Worm (Caenorhabditis elegans) whole organism, L4 larva: ENCODE data around the gene noca-1.
A peak's percentile ranks its signal among the peaks of the same experiment; 100 is the strongest.

ENCODE experiments used
- F10B5.3 ChIP-seq: sonication (generic microtip); optimal IDR thresholded peaks from 2 replicates; lab custom pipeline; 2016; ENCODE audit warnings: mild to moderate bottlenecking, missing genetic modification characterization, missing compliant biosample characterization
- T20F7.1 ChIP-seq: fragments of 200-800 bp; sonication (Bioruptor generic); optimal IDR thresholded peaks from 2 replicates; lab custom pipeline; 2018; ENCODE audit warnings: mild to moderate bottlenecking, missing genetic modification characterization, missing compliant biosample characterization
- T26A8.4 ChIP-seq: fragments of 200-800 bp; sonication (Bioruptor generic); IDR thresholded peaks from 2 replicates; pipeline ENCODE4 v1.3.6; 2022; ENCODE audit warnings: missing genetic modification characterization, missing compliant biosample characterization
- aha-1 ChIP-seq: fragments of 150-350 bp; peaks from one replicate; lab custom pipeline; 2014; ENCODE audit warnings: missing biosample characterization, missing genetic modification characterization
- ama-1 ChIP-seq: fragments of 150-350 bp; optimal IDR thresholded peaks from 2 replicates; lab custom pipeline; 2014; ENCODE audit warnings: inconsistent platforms, mixed read lengths
- arid-1 ChIP-seq: fragments of 200-800 bp; sonication (Bioruptor generic); conservative IDR thresholded peaks from 2 replicates; pipeline ENCODE4 v1.3.6; 2022; ENCODE audit warnings: missing genetic modification reagents, missing genetic modification characterization, missing compliant biosample characterization
- ceh-20 ChIP-seq: fragments of 200-800 bp; sonication (Bioruptor generic); IDR thresholded peaks from 2 replicates; pipeline ENCODE4 v1.3.6; 2022; ENCODE audit warnings: missing genetic modification reagents, missing genetic modification characterization, missing compliant biosample characterization
- ceh-32 ChIP-seq: sonication (generic microtip); optimal IDR thresholded peaks from 2 replicates; lab custom pipeline; 2016; ENCODE audit warnings: mild to moderate bottlenecking, missing genetic modification characterization, missing compliant biosample characterization; ENCODE audit not compliant: poor library complexity
- ceh-82 ChIP-seq: sonication (generic microtip); optimal IDR thresholded peaks from 2 replicates; lab custom pipeline; 2017; ENCODE audit warnings: missing biosample characterization, missing genetic modification characterization
- ctbp-1 ChIP-seq: fragments of 200-800 bp; sonication (Bioruptor generic); IDR thresholded peaks from 2 replicates; pipeline ENCODE4 v1.3.6; 2022; ENCODE audit warnings: missing genetic modification reagents, missing genetic modification characterization, missing compliant biosample characterization
- daf-16 ChIP-seq, 3 experiments: sonication (generic microtip); optimal IDR thresholded peaks; 2 replicates each; lab custom pipeline; 2016 to 2017; ENCODE audit warnings: missing genetic modification characterization in 3 of 3, missing genetic modification reagents in 3 of 3, mild to moderate bottlenecking in 2 of 3, missing compliant biosample characterization in 2 of 3, missing biosample characterization in 1 of 3, moderate library complexity in 1 of 3
- dmd-8 ChIP-seq: fragments of 200-800 bp; sonication (Bioruptor generic); IDR thresholded peaks from 2 replicates; pipeline ENCODE4 v1.3.6; 2022; ENCODE audit warnings: missing genetic modification characterization, missing compliant biosample characterization
- dpl-1 ChIP-seq: fragments of 150-350 bp; optimal IDR thresholded peaks from 2 replicates; lab custom pipeline; 2014; ENCODE audit warnings: missing biosample characterization, missing genetic modification reagents, missing genetic modification characterization
- fos-1 ChIP-seq: fragments of 150-350 bp; optimal IDR thresholded peaks from 2 replicates; lab custom pipeline; 2014; ENCODE audit warnings: missing biosample characterization, missing genetic modification characterization
- gei-8 ChIP-seq: fragments of 200-800 bp; sonication (Bioruptor generic); optimal IDR thresholded peaks from 2 replicates; lab custom pipeline; 2018; ENCODE audit warnings: mild to moderate bottlenecking, missing genetic modification characterization, missing compliant biosample characterization
- hlh-11 ChIP-seq: fragments of 200-800 bp; sonication (Bioruptor generic); optimal IDR thresholded peaks from 2 replicates; lab custom pipeline; 2018; ENCODE audit warnings: mild to moderate bottlenecking, missing genetic modification characterization, missing compliant biosample characterization
- hlh-30 ChIP-seq: sonication (generic microtip); optimal IDR thresholded peaks from 2 replicates; lab custom pipeline; 2017; ENCODE audit warnings: antibody characterized with exemption, mild to moderate bottlenecking, missing genetic modification characterization, missing compliant biosample characterization; ENCODE audit not compliant: insufficient read depth
- lim-7 ChIP-seq: fragments of 200-800 bp; sonication (Bioruptor generic); IDR thresholded peaks from 2 replicates; pipeline ENCODE4 v1.3.6; 2022; ENCODE audit warnings: missing genetic modification characterization, missing compliant biosample characterization
- lin-1 ChIP-seq: fragments of 200-800 bp; sonication (Bioruptor generic); IDR thresholded peaks from 2 replicates; pipeline ENCODE4 v1.3.6; 2022; ENCODE audit warnings: missing genetic modification reagents, missing genetic modification characterization, missing compliant biosample characterization
- lin-15B ChIP-seq: fragments of 150-350 bp; sonication (generic microtip); optimal IDR thresholded peaks from 3 replicates; lab custom pipeline; 2014; ENCODE audit warnings: missing biosample characterization, missing genetic modification characterization
- lin-39 ChIP-seq: fragments of 150-350 bp; optimal IDR thresholded peaks from 2 replicates; lab custom pipeline; 2014; ENCODE audit warnings: missing biosample characterization, missing genetic modification reagents, missing genetic modification characterization
- madf-5 ChIP-seq, 2 experiments: fragments of 200-800 bp; sonication (Bioruptor generic); IDR thresholded peaks; 2 replicates each; pipeline ENCODE4 v1.3.6; 2022; ENCODE audit warnings: missing compliant biosample characterization in 2 of 2, missing genetic modification characterization in 2 of 2
- mep-1 ChIP-seq: fragments of 150-350 bp; sonication (generic microtip); optimal IDR thresholded peaks from 3 replicates; lab custom pipeline; 2014; ENCODE audit warnings: missing biosample characterization, missing genetic modification characterization
- mes-2 ChIP-seq: sonication (generic microtip); optimal IDR thresholded peaks from 2 replicates; lab custom pipeline; 2016; ENCODE audit warnings: missing genotype, mild to moderate bottlenecking, missing genetic modification characterization, missing compliant biosample characterization; ENCODE audit not compliant: poor library complexity, severe bottlenecking
- nhr-10 ChIP-seq: fragments of 150-350 bp; optimal IDR thresholded peaks from 2 replicates; lab custom pipeline; 2014; ENCODE audit warnings: missing biosample characterization, missing genetic modification characterization
- nhr-11 ChIP-seq: fragments of 150-350 bp; optimal IDR thresholded peaks from 2 replicates; lab custom pipeline; 2014; ENCODE audit warnings: missing biosample characterization, missing genetic modification characterization
- nhr-111 ChIP-seq: fragments of 200-800 bp; sonication (Bioruptor generic); optimal IDR thresholded peaks from 2 replicates; lab custom pipeline; 2018; ENCODE audit warnings: mild to moderate bottlenecking, missing genetic modification characterization, missing compliant biosample characterization
- nhr-25 ChIP-seq: sonication (generic microtip); optimal IDR thresholded peaks from 2 replicates; lab custom pipeline; 2017; ENCODE audit warnings: missing genetic modification characterization, mild to moderate bottlenecking, missing compliant biosample characterization, antibody characterized with exemption, moderate library complexity, borderline replicate concordance; ENCODE audit not compliant: insufficient read depth
- nhr-42 ChIP-seq: fragments of 200-800 bp; sonication (Bioruptor generic); IDR thresholded peaks from 2 replicates; pipeline ENCODE4 v1.3.6; 2022; ENCODE audit warnings: missing genetic modification characterization, missing compliant biosample characterization
- nhr-6 ChIP-seq: fragments of 150-350 bp; optimal IDR thresholded peaks from 2 replicates; lab custom pipeline; 2014; ENCODE audit warnings: missing biosample characterization, missing genetic modification characterization
- pqm-1 ChIP-seq: sonication (generic microtip); optimal IDR thresholded peaks from 2 replicates; lab custom pipeline; 2017; ENCODE audit warnings: missing biosample characterization, missing genetic modification characterization
- sdz-12 ChIP-seq: fragments of 200-800 bp; sonication (Bioruptor generic); optimal IDR thresholded peaks from 2 replicates; lab custom pipeline; 2018; ENCODE audit warnings: mild to moderate bottlenecking, missing genetic modification characterization, missing compliant biosample characterization
- set-16 ChIP-seq: fragments of 200-800 bp; sonication (Bioruptor generic); IDR thresholded peaks from 2 replicates; pipeline ENCODE4 v1.3.6; 2022; ENCODE audit warnings: missing genetic modification reagents, missing genetic modification characterization, missing compliant biosample characterization
- skn-1 ChIP-seq: fragments of 150-350 bp; optimal IDR thresholded peaks from 2 replicates; lab custom pipeline; 2014; ENCODE audit warnings: missing biosample characterization, missing genetic modification characterization
- snpc-1.2 ChIP-seq: fragments of 200-800 bp; sonication (Bioruptor generic); IDR thresholded peaks from 2 replicates; pipeline ENCODE4 v1.3.6; 2022; ENCODE audit warnings: missing genetic modification reagents, missing genetic modification characterization, missing compliant biosample characterization
- snpc-4 ChIP-seq: fragments of 150-350 bp; optimal IDR thresholded peaks from 2 replicates; lab custom pipeline; 2014; ENCODE audit warnings: missing biosample characterization, missing genetic modification characterization
- spr-1 ChIP-seq: sonication (generic microtip); optimal IDR thresholded peaks from 2 replicates; lab custom pipeline; 2016; ENCODE audit warnings: mild to moderate bottlenecking, missing genetic modification characterization, missing compliant biosample characterization
- unc-39 ChIP-seq: sonication (generic microtip); optimal IDR thresholded peaks from 2 replicates; lab custom pipeline; 2017; ENCODE audit warnings: missing biosample characterization, missing genetic modification characterization
- unc-62 ChIP-seq, 3 experiments: fragments of 150-350 bp in 1 of 3; sonication (generic microtip); optimal IDR thresholded peaks in 2 of 3; peaks in 1 of 3; 1 replicate in 1 of 3; 2 replicates in 2 of 3; lab custom pipeline; 2014 to 2017; ENCODE audit warnings: missing biosample characterization in 3 of 3, missing genetic modification characterization in 3 of 3, missing genetic modification reagents in 3 of 3, missing genotype in 1 of 3
- zag-1 ChIP-seq: fragments of 150-350 bp; optimal IDR thresholded peaks from 2 replicates; lab custom pipeline; 2014; ENCODE audit warnings: missing biosample characterization, missing genetic modification characterization
- zfp-3 ChIP-seq: fragments of 200-800 bp; sonication (Bioruptor generic); conservative IDR thresholded peaks from 2 replicates; pipeline ENCODE4 v1.3.6; 2022; ENCODE audit warnings: missing genetic modification reagents, missing genetic modification characterization, missing compliant biosample characterization
- zip-2 ChIP-seq: fragments of 150-350 bp; optimal IDR thresholded peaks from 2 replicates; lab custom pipeline; 2014; ENCODE audit warnings: missing biosample characterization, missing genetic modification characterization
- ztf-11 ChIP-seq: fragments of 150-350 bp; optimal IDR thresholded peaks from 2 replicates; lab custom pipeline; 2014; ENCODE audit warnings: missing biosample characterization, missing genetic modification characterization
- ztf-7 ChIP-seq: fragments of 150-350 bp; optimal IDR thresholded peaks from 2 replicates; lab custom pipeline; 2014; ENCODE audit warnings: missing biosample characterization, missing genetic modification characterization

noca-1 gene

DNA sequence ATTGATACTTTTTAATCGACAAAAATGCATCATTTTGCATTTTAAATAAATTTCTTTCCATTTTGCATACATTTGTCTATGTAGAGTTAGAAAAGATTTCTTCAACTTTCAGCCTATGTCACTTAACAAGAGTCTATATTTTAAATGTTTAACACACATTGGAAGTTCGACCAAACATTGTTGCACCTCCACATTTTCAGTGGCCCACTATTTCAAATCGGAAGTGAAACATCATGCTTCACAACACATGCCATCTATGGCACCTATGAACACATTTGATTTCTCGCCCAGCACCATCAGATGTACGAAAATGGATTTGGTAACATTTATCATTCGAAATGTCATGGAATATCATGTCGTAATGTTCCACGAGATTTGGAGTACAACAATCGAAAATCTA lies 14.0 kb upstream of the noca-1 start, which contains the start of gene dhc-3:
dhc-3 (plus strand) TSS at position 301 of the 400 bp plus-strand sequence.
- TF ChIP-seq F10B5.3 (no peak), unc-39 (tag; lab: Kevin White, UChicago) (no peak), T26A8.4 (no peak), nhr-111 (GFP tag; lab: Kevin White, UChicago) (no peak), lin-15B (no peak), sdz-12 (GFP tag; lab: Kevin White, UChicago) (no peak), gei-8 (GFP tag; lab: Kevin White, UChicago) (no peak), skn-1 (tag; lab: Kevin White, UChicago) (no peak), ceh-32 (tag; lab: Kevin White, UChicago) (no peak), ztf-11 (tag; lab: Kevin White, UChicago) (no peak), ctbp-1 (GFP tag; lab: Robert Waterston, UW) (no peak), nhr-25 (tag; lab: Kevin White, UChicago) (no peak), zag-1 (tag; lab: Kevin White, UChicago) (no peak), ama-1 (no peak)

DNA sequence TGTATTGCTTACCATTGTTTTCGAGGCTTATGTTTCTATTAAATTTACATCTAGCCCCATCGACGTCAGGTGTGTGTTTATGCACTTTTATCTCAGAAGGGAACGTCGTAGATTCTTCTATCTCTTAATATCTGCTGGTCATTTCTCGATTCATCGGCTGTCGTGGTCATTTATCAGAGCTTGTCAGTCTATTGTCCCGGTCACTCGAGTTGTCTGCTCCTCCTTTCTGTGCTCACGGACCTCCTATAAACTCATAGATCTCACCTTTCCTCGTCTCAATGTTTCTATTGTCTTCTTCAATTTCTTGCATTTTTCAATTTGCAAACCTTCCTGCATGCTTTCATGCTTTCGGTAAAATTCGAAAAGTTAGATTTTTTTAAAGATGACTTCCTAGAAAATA lies 1.5 kb downstream of the noca-1 start:
- no peak for TF ChIP-seq ztf-7 (tag; lab: Kevin White, UChicago)
- TF ChIP-seq spr-1 (tag; lab: Kevin White, UChicago): no peak
- no peak for TF ChIP-seq zip-2
- TF ChIP-seq nhr-11 (tag; lab: Kevin White, UChicago): no peak
- TF ChIP-seq pqm-1: no peak
- TF ChIP-seq nhr-10 (tag; lab: Kevin White, UChicago): no peak
- no peak for TF ChIP-seq ceh-20 (GFP tag; lab: Robert Waterston, UW)
- TF ChIP-seq gei-8 (GFP tag; lab: Kevin White, UChicago): no peak

- TF ChIP-seq unc-62 (GFP tag; optimal IDR thresholded peaks at IDR 0.05 in 1 of 2; lab: Kevin White, UChicago) (peak in 1 of 2 experiments; percentile 38), unc-62 (tag; optimal IDR thresholded peaks at IDR 0.05; lab: Kevin White, UChicago) (no peak), lin-1 (GFP tag; lab: Robert Waterston, UW) (no peak)
Measured at ce11 chrV:13157073-13157472, 4.4 kb downstream of the noca-1 start.

DNA sequence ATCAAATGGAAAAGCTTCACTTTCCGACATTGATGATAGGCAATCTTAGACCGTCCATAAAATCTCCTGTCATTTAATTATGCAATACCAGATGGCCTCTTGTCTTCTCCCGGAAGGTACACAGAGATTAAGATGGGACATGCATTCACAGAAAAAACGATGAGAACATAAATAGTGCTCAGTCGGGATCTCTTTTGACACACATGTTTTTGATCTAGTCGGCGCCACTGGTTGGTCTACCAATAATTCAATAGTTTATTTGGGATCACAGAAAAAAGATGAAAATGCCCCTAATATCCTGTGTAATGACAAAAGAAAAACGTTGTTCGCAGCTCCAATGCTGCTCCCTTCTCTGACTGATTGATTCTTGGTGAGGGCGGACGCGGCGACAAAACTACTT lies 8.3 kb downstream of the noca-1 start:
- TF ChIP-seq mep-1 (tag; lab: Kevin White, UChicago) (no peak), aha-1 (peak; percentile 60), fos-1 (tag; lab: Kevin White, UChicago) (no peak)

ce11 chrV:13162885-13163284 lies 10.2 kb downstream of the noca-1 start:
- peak; percentile 73 for TF ChIP-seq snpc-4 (tag; lab: Kevin White, UChicago)
- TF ChIP-seq dmd-8: no peak
- peak; percentile 6 for TF ChIP-seq mes-2 (tag; lab: Kevin White, UChicago)

DNA sequence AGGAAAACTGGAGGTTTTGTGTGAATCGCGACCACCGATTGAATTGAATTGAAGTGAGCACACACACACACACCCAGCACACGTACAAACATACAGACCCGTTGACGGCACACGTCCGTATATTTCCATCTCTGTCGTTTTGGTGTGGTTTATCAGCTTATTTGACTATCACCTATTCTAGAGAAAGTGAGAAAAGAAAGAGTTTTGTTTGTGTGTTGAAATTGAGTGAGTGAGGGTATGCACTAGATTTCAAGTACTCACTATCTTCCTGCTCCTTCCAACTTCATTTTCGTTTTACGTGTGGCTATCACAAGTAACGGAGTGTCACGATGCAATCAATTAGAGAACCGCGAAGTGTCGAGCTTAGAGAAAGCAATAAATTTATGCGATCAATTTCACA lies 11.1 kb downstream of the noca-1 start:
- TF ChIP-seq arid-1: 0 out of 2 replicates have a peak, but pooled peaks have one; percentile 17
- no peak for TF ChIP-seq nhr-42 (GFP tag; lab: Robert Waterston, UW)
- no peak for TF ChIP-seq zfp-3 (GFP tag; lab: Robert Waterston, UW)
- no peak for TF ChIP-seq ceh-82 (tag; lab: Kevin White, UChicago)
- TF ChIP-seq F10B5.3: no peak
- TF ChIP-seq madf-5 (GFP tag; IDR thresholded peaks at IDR 0.05; lab: Robert Waterston, UW): no peak
- peak; percentile 63 for TF ChIP-seq nhr-6 (tag; lab: Kevin White, UChicago)
- peak; percentile 53 for TF ChIP-seq T20F7.1 (GFP tag; lab: Kevin White, UChicago)
- no peak for TF ChIP-seq lin-39 (tag; lab: Kevin White, UChicago)
- no peak for TF ChIP-seq daf-16 (GFP tag; optimal IDR thresholded peaks at IDR 0.05; lab: Kevin White, UChicago)
- peak; percentile 83 for TF ChIP-seq daf-16 (tag; optimal IDR thresholded peaks at IDR 0.05; lab: Kevin White, UChicago)
- TF ChIP-seq lim-7 (GFP tag; lab: Robert Waterston, UW): no peak
- no peak for TF ChIP-seq set-16 (GFP tag; lab: Robert Waterston, UW)
- peak; percentile 86 for TF ChIP-seq hlh-11
- no peak for TF ChIP-seq sdz-12 (GFP tag; lab: Kevin White, UChicago)
- peak; percentile 27 for TF ChIP-seq hlh-30
- TF ChIP-seq snpc-1.2 (GFP tag; lab: Robert Waterston, UW): no peak
- TF ChIP-seq dpl-1 (GFP tag; lab: Kevin White, UChicago): no peak
